Worm (Caenorhabditis elegans) whole organism, young adult: ENCODE data around the gene C31C9.7.
A peak's percentile ranks its signal among the peaks of the same experiment; 100 is the strongest.

Source experiments
- B0019.2 ChIP-seq: fragments of 200-800 bp; sonication (Bioruptor generic); conservative IDR thresholded peaks from 2 replicates; pipeline ENCODE4 v1.3.6; 2022; ENCODE audit warnings: missing genetic modification reagents, missing genetic modification characterization, missing compliant biosample characterization
- B0261.1 ChIP-seq: sonication (generic microtip); optimal IDR thresholded peaks from 2 replicates; lab custom pipeline; 2016; ENCODE audit warnings: mild to moderate bottlenecking, missing genetic modification characterization, moderate library complexity, missing compliant biosample characterization
- C17E4.6 ChIP-seq: fragments of 200-800 bp; sonication (Bioruptor generic); IDR thresholded peaks from 2 replicates; pipeline ENCODE4 v1.3.6; 2022; ENCODE audit warnings: missing genetic modification reagents, missing genetic modification characterization, missing compliant biosample characterization
- F49E8.2 ChIP-seq: sonication (generic microtip); optimal IDR thresholded peaks from 3 replicates; lab custom pipeline; 2017; ENCODE audit warnings: missing genetic modification characterization, mild to moderate bottlenecking, missing compliant biosample characterization, antibody characterized with exemption, moderate library complexity; ENCODE audit not compliant: insufficient read depth
- F57A8.1 ChIP-seq: fragments of 200-800 bp; sonication (Bioruptor generic); optimal IDR thresholded peaks from 2 replicates; lab custom pipeline; 2018; ENCODE audit warnings: mild to moderate bottlenecking, missing genetic modification characterization, moderate library complexity, missing compliant biosample characterization
- Y53G8AR.9 ChIP-seq: fragments of 200-800 bp; sonication (Bioruptor generic); conservative IDR thresholded peaks from 2 replicates; pipeline ENCODE4 v1.3.6; 2022; ENCODE audit warnings: missing genetic modification reagents, missing genetic modification characterization, missing compliant biosample characterization
- Y95B8A.8 ChIP-seq: fragments of 200-800 bp; sonication (Bioruptor generic); IDR thresholded peaks from 2 replicates; pipeline ENCODE4 v1.3.6; 2022; ENCODE audit warnings: missing genetic modification reagents, missing genetic modification characterization, missing compliant biosample characterization
- ZK185.1 ChIP-seq: sonication (generic microtip); optimal IDR thresholded peaks from 2 replicates; lab custom pipeline; 2016; ENCODE audit warnings: mild to moderate bottlenecking, missing genetic modification characterization, missing compliant biosample characterization; ENCODE audit not compliant: poor library complexity, severe bottlenecking
- ama-1 ChIP-seq, 3 experiments: fragments of 150-350 bp in 1 of 3; sonication (generic microtip) in 2 of 3; optimal IDR thresholded peaks; 2 replicates each; lab custom pipeline; 2014 to 2018; ENCODE audit warnings: missing biosample characterization in 2 of 3, missing genetic modification characterization in 2 of 3, missing genetic modification reagents in 2 of 3
- aptf-2 ChIP-seq: fragments of 200-800 bp; sonication (Bioruptor generic); conservative IDR thresholded peaks from 2 replicates; pipeline ENCODE4 v1.3.6; 2022; ENCODE audit warnings: missing genetic modification reagents, missing genetic modification characterization, missing compliant biosample characterization
- aptf-3 ChIP-seq: fragments of 200-800 bp; sonication (Bioruptor generic); IDR thresholded peaks from 2 replicates; pipeline ENCODE4 v1.3.6; 2022; ENCODE audit warnings: missing genetic modification characterization, missing compliant biosample characterization
- cebp-2 ChIP-seq: fragments of 200-800 bp; sonication (Bioruptor generic); IDR thresholded peaks from 2 replicates; pipeline ENCODE4 v1.3.6; 2022; ENCODE audit warnings: missing genetic modification characterization, missing compliant biosample characterization
- ceh-40 ChIP-seq: fragments of 200-800 bp; sonication (Bioruptor generic); IDR thresholded peaks from 2 replicates; pipeline ENCODE4 v1.3.6; 2022; ENCODE audit warnings: missing genetic modification characterization, missing compliant biosample characterization
- ceh-58 ChIP-seq: fragments of 200-800 bp; sonication (Bioruptor generic); IDR thresholded peaks from 2 replicates; pipeline ENCODE4 v1.3.6; 2022; ENCODE audit warnings: missing genetic modification characterization, missing compliant biosample characterization
- ceh-91 ChIP-seq: fragments of 200-800 bp; sonication (Bioruptor generic); IDR thresholded peaks from 2 replicates; pipeline ENCODE4 v1.3.6; 2022; ENCODE audit warnings: missing genetic modification reagents, missing genetic modification characterization, missing compliant biosample characterization
- die-1 ChIP-seq: sonication (generic microtip); optimal IDR thresholded peaks from 2 replicates; lab custom pipeline; 2016; ENCODE audit warnings: missing genotype, mild to moderate bottlenecking, missing genetic modification characterization, missing compliant biosample characterization
- dpff-1 ChIP-seq: sonication (generic microtip); optimal IDR thresholded peaks from 2 replicates; lab custom pipeline; 2017; ENCODE audit warnings: mild to moderate bottlenecking, missing genetic modification characterization, missing compliant biosample characterization
- dpl-1 ChIP-seq: fragments of 150-350 bp; optimal IDR thresholded peaks from 2 replicates; lab custom pipeline; 2014; ENCODE audit warnings: missing biosample characterization, missing genetic modification reagents, missing genetic modification characterization
- egl-18 ChIP-seq: fragments of 200-800 bp; sonication (Bioruptor generic); IDR thresholded peaks from 2 replicates; pipeline ENCODE4 v1.3.6; 2022; ENCODE audit warnings: missing genetic modification reagents, missing genetic modification characterization, missing compliant biosample characterization
- egl-44 ChIP-seq: fragments of 200-800 bp; sonication (Bioruptor generic); IDR thresholded peaks from 2 replicates; pipeline ENCODE4 v1.3.6; 2022; ENCODE audit warnings: missing genetic modification reagents, missing genetic modification characterization, missing compliant biosample characterization
- fkh-3 ChIP-seq: sonication (generic microtip); optimal IDR thresholded peaks from 2 replicates; lab custom pipeline; 2016; ENCODE audit warnings: mild to moderate bottlenecking, missing genetic modification characterization, missing compliant biosample characterization
- gei-17 ChIP-seq: fragments of 200-800 bp; sonication (Bioruptor generic); optimal IDR thresholded peaks from 2 replicates; lab custom pipeline; 2018; ENCODE audit warnings: mild to moderate bottlenecking, missing genetic modification characterization, missing compliant biosample characterization
- him-1 ChIP-seq: sonication (generic microtip); optimal IDR thresholded peaks from 2 replicates; lab custom pipeline; 2016; ENCODE audit warnings: missing genotype, missing genetic modification reagents, missing genetic modification characterization, missing compliant biosample characterization
- hmg-1.2 ChIP-seq: fragments of 200-800 bp; sonication (Bioruptor generic); IDR thresholded peaks from 2 replicates; pipeline ENCODE4 v1.3.6; 2022; ENCODE audit warnings: missing genetic modification reagents, missing genetic modification characterization, missing compliant biosample characterization
- hsf-1 ChIP-seq: fragments of 200-800 bp; sonication (Bioruptor generic); IDR thresholded peaks from 2 replicates; pipeline ENCODE4 v1.3.6; 2022; ENCODE audit warnings: missing genetic modification reagents, missing genetic modification characterization, missing compliant biosample characterization
- lag-1 ChIP-seq: fragments of 200-800 bp; sonication (Bioruptor generic); IDR thresholded peaks from 2 replicates; pipeline ENCODE4 v1.3.6; 2022; ENCODE audit warnings: missing genetic modification reagents, missing genetic modification characterization, missing compliant biosample characterization
- let-526 ChIP-seq: fragments of 200-800 bp; sonication (Bioruptor generic); IDR thresholded peaks from 2 replicates; pipeline ENCODE4 v1.3.6; 2022; ENCODE audit warnings: missing genetic modification reagents, missing genetic modification characterization, missing compliant biosample characterization
- let-607 ChIP-seq, 2 experiments: fragments of 200-800 bp in 1 of 2; sonication (Bioruptor generic) in 1 of 2; sonication (generic microtip) in 1 of 2; optimal IDR thresholded peaks; 2 replicates each; lab custom pipeline; 2016 to 2018; ENCODE audit warnings: mild to moderate bottlenecking in 2 of 2, missing compliant biosample characterization in 2 of 2, missing genetic modification characterization in 2 of 2, moderate library complexity in 2 of 2, missing genotype in 1 of 2
- lin-35 ChIP-seq, 3 experiments: fragments of 150-350 bp in 2 of 3; sonication (generic microtip) in 1 of 3; optimal IDR thresholded peaks; 2 replicates each; lab custom pipeline; 2014 to 2018; ENCODE audit warnings: missing biosample characterization in 3 of 3, missing genetic modification characterization in 3 of 3, missing genetic modification reagents in 3 of 3
- lsl-1 ChIP-seq: fragments of 200-800 bp; sonication (Bioruptor generic); optimal IDR thresholded peaks from 2 replicates; lab custom pipeline; 2018; ENCODE audit warnings: mild to moderate bottlenecking, missing genetic modification characterization, moderate library complexity, missing compliant biosample characterization
- madf-10 ChIP-seq: sonication (generic microtip); optimal IDR thresholded peaks from 2 replicates; lab custom pipeline; 2016; ENCODE audit warnings: mild to moderate bottlenecking, missing genetic modification characterization, missing compliant biosample characterization
- madf-8 ChIP-seq: fragments of 200-800 bp; sonication (Bioruptor generic); conservative IDR thresholded peaks from 2 replicates; pipeline ENCODE4 v1.3.6; 2022; ENCODE audit warnings: missing genetic modification reagents, missing genetic modification characterization, missing compliant biosample characterization
- mes-4 ChIP-seq: sonication (generic microtip); optimal IDR thresholded peaks from 2 replicates; lab custom pipeline; 2016; ENCODE audit warnings: missing genotype, missing genetic modification characterization, missing compliant biosample characterization
- mxl-1 ChIP-seq: sonication (generic microtip); optimal IDR thresholded peaks from 2 replicates; lab custom pipeline; 2016; ENCODE audit warnings: missing genetic modification characterization, missing compliant biosample characterization
- nfya-2 ChIP-seq: fragments of 200-800 bp; sonication (Bioruptor generic); IDR thresholded peaks from 2 replicates; pipeline ENCODE4 v1.3.6; 2022; ENCODE audit warnings: missing genetic modification reagents, missing genetic modification characterization, missing compliant biosample characterization
- nfyb-1 ChIP-seq: fragments of 200-800 bp; sonication (Bioruptor generic); IDR thresholded peaks from 2 replicates; pipeline ENCODE4 v1.3.6; 2022; ENCODE audit warnings: missing genetic modification reagents, missing genetic modification characterization, missing compliant biosample characterization
- pbrm-1 ChIP-seq: fragments of 200-800 bp; sonication (Bioruptor generic); IDR thresholded peaks from 2 replicates; pipeline ENCODE4 v1.3.6; 2022; ENCODE audit warnings: missing genetic modification reagents, missing genetic modification characterization, missing compliant biosample characterization
- pha-4 ChIP-seq: fragments of 150-350 bp; sonication (generic microtip); optimal IDR thresholded peaks from 2 replicates; lab custom pipeline; 2014; ENCODE audit warnings: missing biosample characterization, missing genetic modification reagents, missing genetic modification characterization
- rec-8 ChIP-seq, 2 experiments: sonication (generic microtip); optimal IDR thresholded peaks; 2 replicates each; lab custom pipeline; 2016; ENCODE audit warnings: mild to moderate bottlenecking in 2 of 2, missing genetic modification characterization in 2 of 2, missing genetic modification reagents in 2 of 2, missing genotype in 2 of 2, missing biosample characterization in 1 of 2, missing compliant biosample characterization in 1 of 2, moderate library complexity in 1 of 2
- rpc-1 ChIP-seq, 2 experiments: fragments of 150-350 bp in 1 of 2; sonication (generic microtip) in 1 of 2; optimal IDR thresholded peaks; 2 replicates each; lab custom pipeline; 2014 to 2018; ENCODE audit warnings: missing biosample characterization in 1 of 2, missing genetic modification characterization in 1 of 2, missing genetic modification reagents in 1 of 2, missing genotype in 1 of 2
- sea-2 ChIP-seq: fragments of 200-800 bp; sonication (Bioruptor generic); IDR thresholded peaks from 2 replicates; pipeline ENCODE4 v1.3.6; 2022; ENCODE audit warnings: missing genetic modification characterization, missing compliant biosample characterization
- snpc-3.4 ChIP-seq: sonication (generic microtip); optimal IDR thresholded peaks from 2 replicates; lab custom pipeline; 2017; ENCODE audit warnings: missing genetic modification characterization, mild to moderate bottlenecking, missing compliant biosample characterization, antibody characterized with exemption, moderate library complexity, missing genotype, missing genetic modification reagents
- somi-1 ChIP-seq: fragments of 200-800 bp; sonication (Bioruptor generic); optimal IDR thresholded peaks from 2 replicates; lab custom pipeline; 2018; ENCODE audit warnings: mild to moderate bottlenecking, missing genetic modification characterization, missing compliant biosample characterization
- sptf-2 ChIP-seq: fragments of 200-800 bp; sonication (Bioruptor generic); optimal IDR thresholded peaks from 2 replicates; lab custom pipeline; 2018; ENCODE audit warnings: mild to moderate bottlenecking, missing genetic modification characterization, missing compliant biosample characterization
- tbp1 ChIP-seq: fragments of 200-800 bp; sonication (Bioruptor generic); optimal IDR thresholded peaks from 2 replicates; lab custom pipeline; 2018; ENCODE audit warnings: mild to moderate bottlenecking, missing genetic modification characterization, missing compliant biosample characterization
- xnd-1 ChIP-seq: sonication (generic microtip); optimal IDR thresholded peaks from 2 replicates; lab custom pipeline; 2016; ENCODE audit warnings: missing genotype, missing genetic modification reagents, missing genetic modification characterization, missing compliant biosample characterization

The C31C9.7 gene

ce11 chrII:13717393-13718367 lies 48.8 kb downstream of the C31C9.7 start (continued):
- TF ChIP-seq B0261.1 (tag; lab: Kevin White, UChicago) (no peak), egl-44 (GFP tag; lab: Robert Waterston, UW) (no peak), aptf-2 (GFP tag; lab: Robert Waterston, UW) (peak; percentile 80), dpl-1 (GFP tag; lab: Kevin White, UChicago) (no peak), rec-8 (tag; optimal IDR thresholded peaks at IDR 0.05; lab: Kevin White, UChicago) (no peak), ceh-40 (no peak), lsl-1 (GFP tag; lab: Kevin White, UChicago) (peak; percentile 60), let-526 (GFP tag; lab: Robert Waterston, UW) (no peak), ceh-58 (no peak), die-1 (tag; lab: Kevin White, UChicago) (no peak), rpc-1 (optimal IDR thresholded peaks at IDR 0.05; lab: Kevin White, UChicago) (no peak), rpc-1 (tag; optimal IDR thresholded peaks at IDR 0.05; lab: Kevin White, UChicago) (no peak), Y53G8AR.9 (no peak), madf-10 (tag; lab: Kevin White, UChicago) (no peak), him-1 (tag; lab: Kevin White, UChicago) (no peak), mes-4 (no peak), fkh-3 (tag; lab: Kevin White, UChicago) (no peak), hmg-1.2 (GFP tag; lab: Robert Waterston, UW) (peak; percentile 80), egl-18 (no peak), ceh-91 (GFP tag; lab: Robert Waterston, UW) (no peak), sptf-2 (GFP tag; lab: Kevin White, UChicago) (no peak), somi-1 (GFP tag; lab: Kevin White, UChicago) (no peak), gei-17 (GFP tag; lab: Kevin White, UChicago) (no peak), xnd-1 (tag; lab: Kevin White, UChicago) (peak; percentile 13), pbrm-1 (GFP tag; lab: Robert Waterston, UW) (0 out of 2 replicates have a peak, but pooled peaks have one; percentile 48), lag-1 (GFP tag; lab: Robert Waterston, UW) (no peak), B0019.2 (no peak; the same call in 1 of the 2 replicates), F57A8.1 (GFP tag; lab: Kevin White, UChicago) (no peak), ama-1 (optimal IDR thresholded peaks at IDR 0.05; lab: Kevin White, UChicago) (no peak), ama-1 (GFP tag; optimal IDR thresholded peaks at IDR 0.05; lab: Kevin White, UChicago) (no peak), lin-35 (GFP tag; optimal IDR thresholded peaks at IDR 0.05; lab: Kevin White, UChicago) (no peak), hsf-1 (GFP tag; lab: Robert Waterston, UW) (peak; percentile 14; the same call in 1 of the 2 replicates), C17E4.6 (GFP tag; lab: Robert Waterston, UW) (no peak), nfya-2 (GFP tag; lab: Robert Waterston, UW) (no peak), nfyb-1 (GFP tag; lab: Robert Waterston, UW) (no peak), Y95B8A.8 (GFP tag; lab: Robert Waterston, UW) (no peak), let-607 (tag; optimal IDR thresholded peaks at IDR 0.05; lab: Kevin White, UChicago) (no peak), madf-8 (GFP tag; lab: Robert Waterston, UW) (peak; percentile 58), ZK185.1 (tag; lab: Kevin White, UChicago) (no peak), snpc-3.4 (tag; lab: Kevin White, UChicago) (peak; percentile 37), F49E8.2 (tag; lab: Kevin White, UChicago) (no peak), cebp-2 (GFP tag; lab: Robert Waterston, UW) (no peak), dpff-1 (tag; lab: Kevin White, UChicago) (no peak), sea-2 (no peak), aptf-3 (no peak; the same call in 1 of the 2 replicates), mxl-1 (tag; lab: Kevin White, UChicago) (no peak), pha-4 (tag; lab: Kevin White, UChicago) (no peak), tbp1 (peak; percentile 60)
